Worm (Caenorhabditis elegans) whole organism, L2 larva: ENCODE data around the gene H12D21.6.

ENCODE experiments used
- fos-1 ChIP-seq: fragments of 150-350 bp; optimal IDR thresholded peaks from 2 replicates; lab custom pipeline; 2014; ENCODE audit warnings: missing biosample characterization, missing genetic modification characterization
- lin-13 ChIP-seq: fragments of 150-350 bp; optimal IDR thresholded peaks from 2 replicates; lab custom pipeline; 2014; ENCODE audit warnings: missing biosample characterization, missing genetic modification reagents, missing genetic modification characterization
- nhr-12 ChIP-seq: fragments of 150-350 bp; optimal IDR thresholded peaks from 2 replicates; lab custom pipeline; 2014; ENCODE audit warnings: missing biosample characterization, missing genetic modification characterization
- nhr-237 ChIP-seq: fragments of 150-350 bp; optimal IDR thresholded peaks from 2 replicates; lab custom pipeline; 2014; ENCODE audit warnings: missing biosample characterization, missing genetic modification characterization
- sma-3 ChIP-seq: sonication (generic microtip); optimal IDR thresholded peaks from 2 replicates; lab custom pipeline; 2016; ENCODE audit warnings: missing genetic modification reagents, missing genetic modification characterization, missing compliant biosample characterization
- snpc-4 ChIP-seq: fragments of 150-350 bp; optimal IDR thresholded peaks from 2 replicates; lab custom pipeline; 2014; ENCODE audit warnings: missing biosample characterization, missing genetic modification characterization
- unc-39 ChIP-seq: fragments of 150-350 bp; optimal IDR thresholded peaks from 2 replicates; lab custom pipeline; 2014; ENCODE audit warnings: missing biosample characterization, missing genetic modification characterization
- zag-1 ChIP-seq: fragments of 150-350 bp; optimal IDR thresholded peaks from 2 replicates; lab custom pipeline; 2014; ENCODE audit warnings: missing biosample characterization, missing genetic modification characterization
- ztf-4 ChIP-seq: fragments of 150-350 bp; optimal IDR thresholded peaks from 2 replicates; lab custom pipeline; 2014; ENCODE audit warnings: missing biosample characterization, missing genetic modification characterization

- TF ChIP-seq unc-39 (tag; lab: Kevin White, UChicago) (no peak), nhr-237 (tag; lab: Kevin White, UChicago) (no peak), fos-1 (tag; lab: Kevin White, UChicago) (no peak), ztf-4 (no peak), lin-13 (GFP tag; lab: Kevin White, UChicago) (no peak), sma-3 (no peak), zag-1 (tag; lab: Kevin White, UChicago) (no peak), nhr-12 (no peak), snpc-4 (tag; lab: Kevin White, UChicago) (no peak)
These were observed 32.5 kb upstream of the H12D21.6 start for ce11 chrV:14930168-14930567.
